Worm (Caenorhabditis elegans): ENCODE results near the gene tcer-1.
A peak's percentile ranks its signal among the peaks of the same experiment; 100 is the strongest.

tcer-1 gene

DNA sequence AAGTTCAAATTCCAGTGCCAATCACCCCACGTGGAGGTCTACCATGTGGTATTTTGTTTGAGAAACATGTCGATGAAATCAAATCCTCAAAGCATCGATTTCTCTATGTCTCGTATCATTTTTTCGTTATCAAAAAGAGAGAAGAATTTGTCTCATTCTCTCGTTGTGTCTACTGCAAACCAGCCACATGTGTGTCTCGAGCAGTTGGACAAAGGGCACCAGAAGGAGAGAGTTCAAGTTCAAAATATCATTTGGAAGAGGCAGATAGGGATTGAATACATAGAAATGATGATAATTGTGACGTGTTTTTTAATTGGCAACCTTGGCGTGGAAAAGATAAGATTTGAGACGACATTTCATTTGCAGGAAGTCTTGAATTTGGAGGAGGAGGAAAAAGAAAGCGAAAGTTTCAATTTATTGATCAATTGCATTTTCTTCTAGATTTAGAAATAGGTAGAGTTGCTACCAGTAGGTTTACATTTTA, 9.4 kb upstream of the tcer-1 start (continued):
- TF ChIP-seq dmd-8 (GFP tag; IDR thresholded peaks at IDR 0.05) (no peak), madf-5 (GFP tag; IDR thresholded peaks at IDR 0.05) (no peak), jun-1 (tag; optimal IDR thresholded peaks at IDR 0.05) (no peak), nhr-28 (tag; optimal IDR thresholded peaks at IDR 0.05) (peak; percentile 66), egl-43 (GFP tag; IDR thresholded peaks at IDR 0.05) (no peak), Y5F2A.4 (GFP tag; optimal IDR thresholded peaks at IDR 0.05) (no peak), pha-4 (GFP tag; IDR thresholded peaks at IDR 0.05) (no peak), pha-4 (tag; optimal IDR thresholded peaks at IDR 0.05) (no peak), nhr-11 (tag; optimal IDR thresholded peaks at IDR 0.05) (no peak), ceh-20 (GFP tag; IDR thresholded peaks at IDR 0.05) (no peak), zfp-3 (GFP tag; conservative IDR thresholded peaks at IDR 0.05) (no peak), lin-1 (GFP tag; IDR thresholded peaks at IDR 0.05) (peak; percentile 42; the same call in 1 of the 2 replicates), lsy-2 (tag; optimal IDR thresholded peaks at IDR 0.05) (peak in 1 of 2 experiments; percentile 55), saeg-2 (GFP tag; IDR thresholded peaks at IDR 0.05) (no peak), gei-8 (GFP tag; optimal IDR thresholded peaks at IDR 0.05) (no peak), nhr-102 (tag; optimal IDR thresholded peaks at IDR 0.05) (no peak), ctbp-1 (GFP tag; IDR thresholded peaks at IDR 0.05) (no peak), lin-15B (tag; optimal IDR thresholded peaks at IDR 0.05) (no peak), Y48G9A.11 (GFP tag; IDR thresholded peaks at IDR 0.05) (no peak), F44E2.7 (GFP tag; IDR thresholded peaks at IDR 0.05) (no peak), rbr-2 (tag; optimal IDR thresholded peaks at IDR 0.05) (no peak), lin-38 (GFP tag; IDR thresholded peaks at IDR 0.05) (peak; percentile 11; the same call in 1 of the 2 replicates), Y105C5A.15 (GFP tag; IDR thresholded peaks at IDR 0.05) (no peak), daf-12 (tag; optimal IDR thresholded peaks at IDR 0.05) (no peak), skn-1 (tag; optimal IDR thresholded peaks at IDR 0.05) (no peak), lim-7 (GFP tag; IDR thresholded peaks at IDR 0.05) (no peak), hlh-30 (tag; optimal IDR thresholded peaks at IDR 0.05; ENCODE audit: insufficient read depth) (peak; percentile 85), R02D3.7 (tag; optimal IDR thresholded peaks at IDR 0.05) (no peak), snpc-4 (tag; optimal IDR thresholded peaks at IDR 0.05) (no peak), nhr-111 (GFP tag; optimal IDR thresholded peaks at IDR 0.05) (no peak), unc-130 (GFP tag; optimal IDR thresholded peaks at IDR 0.05) (no peak), ceh-44 (GFP tag; IDR thresholded peaks at IDR 0.05) (no peak), ztf-11 (tag; optimal IDR thresholded peaks at IDR 0.05) (no peak), vab-7 (GFP tag; IDR thresholded peaks at IDR 0.05) (no peak), php-3 (GFP tag; IDR thresholded peaks at IDR 0.05) (peak; percentile 51), zfp-2 (tag; optimal IDR thresholded peaks at IDR 0.05) (no peak), lin-29 (GFP tag; IDR thresholded peaks at IDR 0.05) (no peak), F37D6.2 (tag; optimal IDR thresholded peaks at IDR 0.05) (no peak), spr-1 (tag; optimal IDR thresholded peaks at IDR 0.05) (no peak), F26F4.8 (GFP tag; conservative IDR thresholded peaks at IDR 0.05) (no peak), zag-1 (tag; optimal IDR thresholded peaks at IDR 0.05) (no peak), F49E8.2 (tag; optimal IDR thresholded peaks at IDR 0.05; ENCODE audit: borderline replicate concordance) (no peak), cey-2 (tag; optimal IDR thresholded peaks at IDR 0.05; ENCODE audit: borderline replicate concordance, insufficient read depth) (peak; percentile 67), sdz-12 (GFP tag; optimal IDR thresholded peaks at IDR 0.05) (no peak), mxl-2 (GFP tag; conservative IDR thresholded peaks at IDR 0.05) (no peak), ceh-32 (tag; optimal IDR thresholded peaks at IDR 0.05; ENCODE audit: poor library complexity) (no peak), lin-39 (tag; optimal IDR thresholded peaks at IDR 0.05) (no peak), ZK546.5 (tag; optimal IDR thresholded peaks at IDR 0.05) (no peak), daf-19 (GFP tag; conservative IDR thresholded peaks at IDR 0.05) (no peak), aha-1 (tag) (peak; percentile 80), duxl-1 (tag; optimal IDR thresholded peaks at IDR 0.05; ENCODE audit: poor library complexity) (no peak), ceh-28 (tag; optimal IDR thresholded peaks at IDR 0.05) (no peak)

All from whole organism, L4 larva.